Worm (Caenorhabditis elegans): ENCODE measurements around the gene T28C6.3.

Gene T28C6.3

ce11 chrIV:8824145-8824833, 4.1 kb downstream of the T28C6.3 start, which contains the start of the genes col-117 and col-3:
TSS of gene col-117 (minus strand) at chrIV:8824195.
TSS of gene col-3 (plus strand) at chrIV:8824783.
- no peak for TF ChIP-seq aly-1 (tag; optimal IDR thresholded peaks at IDR 0.05)
- TF ChIP-seq ceh-13 (GFP tag; optimal IDR thresholded peaks at IDR 0.05) = no peak
- TF ChIP-seq ama-1 (optimal IDR thresholded peaks at IDR 0.05) = no peak
- no peak for TF ChIP-seq hnd-1 (tag; optimal IDR thresholded peaks at IDR 0.05)

ce11 chrIV:8825997-8826605, 6.0 kb downstream of the T28C6.3 start:
- no peak for TF ChIP-seq B0310.2 (tag; optimal IDR thresholded peaks at IDR 0.05)
- no peak for TF ChIP-seq pes-1 (GFP tag; IDR thresholded peaks at IDR 0.05)
- TF ChIP-seq sea-1 (GFP tag; conservative IDR thresholded peaks at IDR 0.05) = no peak
- TF ChIP-seq tbx-11 (GFP tag; IDR thresholded peaks at IDR 0.05) = no peak
- no peak for TF ChIP-seq tra-4 (tag; optimal IDR thresholded peaks at IDR 0.05)
- no peak for TF ChIP-seq ama-1 (optimal IDR thresholded peaks at IDR 0.05)
- TF ChIP-seq ceh-36 (tag; optimal IDR thresholded peaks at IDR 0.05) = no peak
- no peak for TF ChIP-seq aly-1 (tag; optimal IDR thresholded peaks at IDR 0.05)
- no peak for TF ChIP-seq tbx-37 (GFP tag; conservative IDR thresholded peaks at IDR 0.05)
- no peak for TF ChIP-seq F13C5.2 (tag; optimal IDR thresholded peaks at IDR 0.05)
- TF ChIP-seq ceh-13 (GFP tag; optimal IDR thresholded peaks at IDR 0.05) = no peak
- no peak for TF ChIP-seq hnd-1 (tag; optimal IDR thresholded peaks at IDR 0.05)
- no peak for TF ChIP-seq hmg-4 (GFP tag; optimal IDR thresholded peaks at IDR 0.05)
- no peak for TF ChIP-seq scrt-1 (GFP tag; IDR thresholded peaks at IDR 0.05)
- TF ChIP-seq hmbx-1 (tag; optimal IDR thresholded peaks at IDR 0.05) = no peak
- no peak for TF ChIP-seq ets-7 (tag; optimal IDR thresholded peaks at IDR 0.05)
- TF ChIP-seq flt-1 (GFP tag; IDR thresholded peaks at IDR 0.05) = no peak

ce11 chrIV:8826606-8827000, 6.5 kb downstream of the T28C6.3 start:
- no peak for TF ChIP-seq ceh-13 (GFP tag; optimal IDR thresholded peaks at IDR 0.05)
- no peak for TF ChIP-seq hmbx-1 (tag; optimal IDR thresholded peaks at IDR 0.05)
- TF ChIP-seq pes-1 (GFP tag; IDR thresholded peaks at IDR 0.05) = no peak
- peak; percentile 35 for TF ChIP-seq F13C5.2 (tag; optimal IDR thresholded peaks at IDR 0.05)
- TF ChIP-seq ceh-36 (tag; optimal IDR thresholded peaks at IDR 0.05) = no peak
- TF ChIP-seq hnd-1 (tag; optimal IDR thresholded peaks at IDR 0.05) = no peak
- no peak for TF ChIP-seq sea-1 (GFP tag; conservative IDR thresholded peaks at IDR 0.05)
- no peak for TF ChIP-seq tbx-11 (GFP tag; IDR thresholded peaks at IDR 0.05)
- TF ChIP-seq aly-1 (tag; optimal IDR thresholded peaks at IDR 0.05) = no peak
- TF ChIP-seq scrt-1 (GFP tag; IDR thresholded peaks at IDR 0.05) = 0 out of 2 replicates have a peak, but pooled peaks have one; percentile 33
- no peak for TF ChIP-seq ets-7 (tag; optimal IDR thresholded peaks at IDR 0.05)
- TF ChIP-seq ama-1 (optimal IDR thresholded peaks at IDR 0.05) = no peak
- 0 out of 2 replicates have a peak, but pooled peaks have one; percentile 14 for TF ChIP-seq tbx-37 (GFP tag; conservative IDR thresholded peaks at IDR 0.05)

ce11 chrIV:8827500-8827899, 7.4 kb downstream of the T28C6.3 start, which contains the start of gene T28C6.7:
TSS of gene T28C6.7 (plus strand) at chrIV:8827800.
- TF ChIP-seq hnd-1 (tag; optimal IDR thresholded peaks at IDR 0.05) (no peak), sea-1 (GFP tag; conservative IDR thresholded peaks at IDR 0.05) (no peak), ama-1 (optimal IDR thresholded peaks at IDR 0.05) (no peak), B0310.2 (tag; optimal IDR thresholded peaks at IDR 0.05) (no peak), flt-1 (GFP tag; IDR thresholded peaks at IDR 0.05) (no peak), hmg-4 (GFP tag; optimal IDR thresholded peaks at IDR 0.05) (no peak), scrt-1 (GFP tag; IDR thresholded peaks at IDR 0.05) (no peak), pes-1 (GFP tag; IDR thresholded peaks at IDR 0.05) (no peak), tbx-37 (GFP tag; conservative IDR thresholded peaks at IDR 0.05) (no peak), aly-1 (tag; optimal IDR thresholded peaks at IDR 0.05) (no peak), ets-7 (tag; optimal IDR thresholded peaks at IDR 0.05) (no peak), hmbx-1 (tag; optimal IDR thresholded peaks at IDR 0.05) (no peak), ceh-36 (tag; optimal IDR thresholded peaks at IDR 0.05) (no peak), ceh-13 (GFP tag; optimal IDR thresholded peaks at IDR 0.05) (no peak), tbx-11 (GFP tag; IDR thresholded peaks at IDR 0.05) (no peak), F13C5.2 (tag; optimal IDR thresholded peaks at IDR 0.05) (no peak), tra-4 (tag; optimal IDR thresholded peaks at IDR 0.05) (no peak)

ce11 chrIV:8830591-8830990, 10.4 kb downstream of the T28C6.3 start, which contains the start of gene T28C6.8:
TSS of gene T28C6.8 (minus strand) at chrIV:8830727.
- TF ChIP-seq ceh-36 (tag; optimal IDR thresholded peaks at IDR 0.05) (no peak), pes-1 (GFP tag; IDR thresholded peaks at IDR 0.05) (no peak), sea-1 (GFP tag; conservative IDR thresholded peaks at IDR 0.05) (no peak), ceh-13 (GFP tag; optimal IDR thresholded peaks at IDR 0.05) (no peak), F13C5.2 (tag; optimal IDR thresholded peaks at IDR 0.05) (no peak), aly-1 (tag; optimal IDR thresholded peaks at IDR 0.05) (no peak), tra-4 (tag; optimal IDR thresholded peaks at IDR 0.05) (no peak), hnd-1 (tag; optimal IDR thresholded peaks at IDR 0.05) (no peak), hmbx-1 (tag; optimal IDR thresholded peaks at IDR 0.05) (no peak), hmg-4 (GFP tag; optimal IDR thresholded peaks at IDR 0.05) (no peak), tbx-11 (GFP tag; IDR thresholded peaks at IDR 0.05) (no peak), flt-1 (GFP tag; IDR thresholded peaks at IDR 0.05) (no peak), ama-1 (optimal IDR thresholded peaks at IDR 0.05) (no peak), scrt-1 (GFP tag; IDR thresholded peaks at IDR 0.05) (no peak), B0310.2 (tag; optimal IDR thresholded peaks at IDR 0.05) (no peak), ets-7 (tag; optimal IDR thresholded peaks at IDR 0.05) (no peak)

ce11 chrIV:8840161-8840765, 20.1 kb downstream of the T28C6.3 start, which contains the start of the genes T28C6.11 and T11B7.1:
TSS of gene T28C6.11 (minus strand) at chrIV:8840261.
TSS of gene T11B7.1 (plus strand) at chrIV:8840715.
- TF ChIP-seq tbx-37 (GFP tag; conservative IDR thresholded peaks at IDR 0.05) = no peak
- TF ChIP-seq tra-4 (tag; optimal IDR thresholded peaks at IDR 0.05) = no peak
- no peak for TF ChIP-seq aly-1 (tag; optimal IDR thresholded peaks at IDR 0.05)
- TF ChIP-seq pes-1 (GFP tag; IDR thresholded peaks at IDR 0.05) = no peak
- no peak for TF ChIP-seq tbx-11 (GFP tag; IDR thresholded peaks at IDR 0.05)
- no peak for TF ChIP-seq B0310.2 (tag; optimal IDR thresholded peaks at IDR 0.05)
- no peak for TF ChIP-seq ama-1 (optimal IDR thresholded peaks at IDR 0.05)
- no peak for TF ChIP-seq flt-1 (GFP tag; IDR thresholded peaks at IDR 0.05)

All from whole organism, early embryonic.